Fruit fly (Drosophila melanogaster) whole organism, prepupa: ENCODE measurements around the gene CG42853.

Source experiments
- Blimp-1 ChIP-seq: fragments of 200-800 bp; sonication (Bioruptor generic); optimal IDR thresholded peaks from 3 replicates; lab custom pipeline; 2017; ENCODE audit warnings: missing biosample characterization, missing genetic modification characterization, mild to moderate bottlenecking, moderate library complexity, missing genetic modification reagents
- CG32006 ChIP-seq: fragments of 200-800 bp; sonication (Bioruptor generic); optimal IDR thresholded peaks from 3 replicates; lab custom pipeline; 2017; ENCODE audit warnings: missing biosample characterization, mild to moderate bottlenecking, missing genetic modification characterization
- Hr4 ChIP-seq: fragments of 200-800 bp; sonication (Bioruptor generic); optimal IDR thresholded peaks from 3 replicates; lab custom pipeline; 2016; ENCODE audit warnings: missing biosample characterization, missing genetic modification characterization
- Sox15 ChIP-seq: fragments of 200-800 bp; sonication (Bioruptor generic); optimal IDR thresholded peaks from 3 replicates; lab custom pipeline; 2016; ENCODE audit warnings: missing biosample characterization, missing genetic modification characterization
- achi ChIP-seq: fragments of 200-800 bp; sonication (Bioruptor generic); optimal IDR thresholded peaks from 3 replicates; lab custom pipeline; 2016; ENCODE audit warnings: missing biosample characterization, missing genetic modification characterization
- spab ChIP-seq: fragments of 200-800 bp; sonication (Bioruptor generic); optimal IDR thresholded peaks from 2 replicates; lab custom pipeline; 2017; ENCODE audit warnings: missing biosample characterization, mild to moderate bottlenecking, missing genetic modification characterization, missing genetic modification reagents

DNA sequence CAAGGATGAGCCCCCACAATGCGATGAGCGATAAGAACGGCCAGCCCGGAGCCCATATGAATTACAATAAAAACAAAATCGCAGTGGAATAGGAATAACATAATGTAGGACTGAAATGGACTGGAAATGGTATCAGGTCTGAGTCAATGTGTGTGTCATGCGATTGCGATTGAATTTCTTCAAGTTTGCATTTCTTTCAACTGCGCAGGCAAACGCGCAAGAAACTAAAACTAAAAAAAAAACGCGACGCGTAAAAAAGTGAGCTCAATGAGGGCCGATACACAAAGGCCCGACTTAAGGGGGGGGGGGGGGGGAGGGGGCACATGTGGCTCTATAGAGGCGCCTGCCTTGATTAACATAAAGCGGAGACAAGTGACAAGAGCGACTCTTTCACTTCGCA, 49.3 kb upstream of the CG42853 start:
- TF ChIP-seq Hr4 (GFP tag; lab: Kevin White, UChicago), result no peak
- no peak for TF ChIP-seq achi
- no peak for TF ChIP-seq Sox15
- TF ChIP-seq CG32006 (GFP tag; lab: Kevin White, UChicago), result no peak
- no peak for TF ChIP-seq spab
- TF ChIP-seq Blimp-1, result no peak
